Fruit fly (Drosophila melanogaster) whole organism, embryonic: ENCODE data around the gene snz.

Experiments
- Atf6 ChIP-seq: fragments of 200-800 bp; sonication (Bioruptor generic); IDR thresholded peaks from 2 replicates; pipeline ENCODE4 v1.3.6; 2022; ENCODE audit warnings: missing biosample characterization, missing genetic modification characterization
- B-H1 ChIP-seq: fragments of 200-800 bp; sonication (Bioruptor generic); IDR thresholded peaks from 3 replicates; pipeline ENCODE4 v1.3.6; 2022; ENCODE audit warnings: missing biosample characterization, missing genetic modification characterization
- Blimp-1 ChIP-seq: fragments of 200-800 bp; sonication (Bioruptor generic); optimal IDR thresholded peaks from 3 replicates; lab custom pipeline; 2018; ENCODE audit warnings: missing biosample characterization, missing genetic modification characterization, mild to moderate bottlenecking, moderate library complexity, missing genetic modification reagents
- CG10209 ChIP-seq: fragments of 200-800 bp; sonication (Bioruptor generic); optimal IDR thresholded peaks from 3 replicates; lab custom pipeline; 2017; ENCODE audit warnings: missing biosample characterization, mild to moderate bottlenecking, missing genetic modification characterization, missing genetic modification reagents
- CG12744 ChIP-seq: fragments of 200-800 bp; sonication (Bioruptor generic); optimal IDR thresholded peaks from 2 replicates; lab custom pipeline; 2016; ENCODE audit warnings: missing biosample characterization, missing genetic modification characterization
- CG13424 ChIP-seq: fragments of 200-800 bp; sonication (Bioruptor generic); optimal IDR thresholded peaks from 2 replicates; lab custom pipeline; 2019; ENCODE audit warnings: missing biosample characterization, mild to moderate bottlenecking, missing genetic modification characterization, moderate library complexity
- CG13624 ChIP-seq: fragments of 200-800 bp; sonication (Bioruptor generic); optimal IDR thresholded peaks from 2 replicates; lab custom pipeline; 2016; ENCODE audit warnings: missing biosample characterization, missing genetic modification characterization
- CG14667 ChIP-seq: fragments of 200-800 bp; sonication (Bioruptor generic); IDR thresholded peaks from 2 replicates; pipeline ENCODE4 v1.3.6; 2022; ENCODE audit warnings: missing biosample characterization, missing genetic modification characterization
- CG30020 ChIP-seq: fragments of 200-800 bp; optimal IDR thresholded peaks from 2 replicates; lab custom pipeline; 2019; ENCODE audit warnings: missing biosample characterization, mild to moderate bottlenecking, missing genetic modification characterization, moderate library complexity
- CG32532 ChIP-seq: fragments of 200-800 bp; sonication (Bioruptor generic); IDR thresholded peaks from 2 replicates; pipeline ENCODE4 v1.3.6; 2022; ENCODE audit warnings: missing biosample characterization, missing genetic modification characterization
- CG3281 ChIP-seq: fragments of 200-800 bp; sonication (Bioruptor generic); optimal IDR thresholded peaks from 3 replicates; lab custom pipeline; 2017; ENCODE audit warnings: missing biosample characterization, mild to moderate bottlenecking, missing genetic modification characterization
- CG3726 ChIP-seq: fragments of 200-800 bp; sonication (Bioruptor generic); IDR thresholded peaks from 3 replicates; pipeline ENCODE4, ENCODE4 v1.3.6; 2022; ENCODE audit warnings: missing biosample characterization, missing genetic modification characterization
- CG4328 ChIP-seq: fragments of 200-800 bp; sonication (Bioruptor generic); optimal IDR thresholded peaks from 3 replicates; lab custom pipeline; 2017; ENCODE audit warnings: missing biosample characterization, missing genetic modification reagents, missing genetic modification characterization
- CG4617 ChIP-seq: fragments of 200-800 bp; sonication (Bioruptor generic); optimal IDR thresholded peaks from 3 replicates; lab custom pipeline; 2016; ENCODE audit warnings: missing biosample characterization, missing genetic modification characterization, borderline replicate concordance
- CG6654 ChIP-seq: fragments of 200-800 bp; sonication (Bioruptor generic); optimal IDR thresholded peaks from 2 replicates; lab custom pipeline; 2017; ENCODE audit warnings: missing biosample characterization, mild to moderate bottlenecking, missing genetic modification characterization
- CG7745 ChIP-seq: fragments of 200-800 bp; sonication (Bioruptor generic); optimal IDR thresholded peaks from 2 replicates; lab custom pipeline; 2018; ENCODE audit warnings: missing biosample characterization, mild to moderate bottlenecking, missing genetic modification characterization, moderate library complexity
- Chrac-16 ChIP-seq: fragments of 200-800 bp; sonication (Bioruptor generic); optimal IDR thresholded peaks from 3 replicates; lab custom pipeline; 2016; ENCODE audit warnings: missing biosample characterization, missing genetic modification characterization
- CoRest ChIP-seq: fragments of 200-800 bp; sonication (Bioruptor generic); optimal IDR thresholded peaks from 3 replicates; lab custom pipeline; 2018; ENCODE audit warnings: missing biosample characterization, mild to moderate bottlenecking, missing genetic modification characterization, moderate library complexity
- Gsc ChIP-seq: fragments of 200-800 bp; sonication (Bioruptor generic); IDR thresholded peaks from 2 replicates; pipeline ENCODE4 v1.3.6; 2022; ENCODE audit warnings: missing biosample characterization, missing genetic modification characterization
- H15 ChIP-seq: fragments of 200-800 bp; sonication (Bioruptor generic); IDR thresholded peaks from 3 replicates; pipeline ENCODE4 v1.3.6; 2022; ENCODE audit warnings: missing biosample characterization, missing genetic modification characterization
- HLH4C ChIP-seq: fragments of 200-800 bp; sonication (Bioruptor generic); IDR thresholded peaks from 3 replicates; pipeline ENCODE4 v1.3.6; 2022; ENCODE audit warnings: missing biosample characterization, missing genetic modification characterization; ENCODE audit not compliant: partially characterized antibody
- Med ChIP-seq: fragments of 200-800 bp; sonication (Bioruptor generic); peaks from one replicate; lab custom pipeline; 2016; ENCODE audit warnings: missing biosample characterization, missing genetic modification characterization, mild to moderate bottlenecking, inconsistent platforms, moderate library complexity
- Meics ChIP-seq: fragments of 200-800 bp; sonication (Bioruptor generic); optimal IDR thresholded peaks from 2 replicates; lab custom pipeline; 2017; ENCODE audit warnings: missing biosample characterization, mild to moderate bottlenecking, missing genetic modification characterization
- NC2β ChIP-seq: fragments of 200-800 bp; sonication (Bioruptor generic); optimal IDR thresholded peaks from 2 replicates; lab custom pipeline; 2016; ENCODE audit warnings: missing biosample characterization, missing genetic modification characterization
- NFAT ChIP-seq: fragments of 200-800 bp; sonication (Bioruptor generic); IDR thresholded peaks from 2 replicates; pipeline ENCODE4 v1.3.6; 2022; ENCODE audit warnings: missing biosample characterization, missing genetic modification characterization
- Rfx ChIP-seq: fragments of 200-800 bp; sonication (Bioruptor generic); IDR thresholded peaks from 2 replicates; pipeline ENCODE4 v1.3.6; 2022; ENCODE audit warnings: missing biosample characterization, missing genetic modification characterization
- Sin3A ChIP-seq: fragments of >200 bp; optimal IDR thresholded peaks from 2 replicates; lab custom pipeline; 2018
- ap ChIP-seq: fragments of 200-800 bp; sonication (Bioruptor generic); IDR thresholded peaks from 2 replicates; pipeline ENCODE4 v1.3.6; 2022; ENCODE audit warnings: missing biosample characterization, missing genetic modification characterization
- ato ChIP-seq: fragments of 200-800 bp; sonication (Bioruptor generic); IDR thresholded peaks from 2 replicates; pipeline ENCODE4 v1.3.6; 2022; ENCODE audit warnings: missing biosample characterization, missing genetic modification characterization; ENCODE audit not compliant: partially characterized antibody
- az2 ChIP-seq: fragments of 200-800 bp; sonication (Bioruptor generic); optimal IDR thresholded peaks from 3 replicates; lab custom pipeline; 2016; ENCODE audit warnings: missing biosample characterization, missing genetic modification characterization
- bbx ChIP-seq: fragments of 200-800 bp; sonication (Bioruptor generic); IDR thresholded peaks from 2 replicates; pipeline ENCODE4 v1.3.6; 2022; ENCODE audit warnings: missing biosample characterization, missing genetic modification characterization; ENCODE audit not compliant: partially characterized antibody
- cad ChIP-seq: fragments of >200 bp; optimal IDR thresholded peaks from 2 replicates; lab custom pipeline; 2017; ENCODE audit warnings: missing biosample characterization, missing genetic modification characterization
- chn ChIP-seq: fragments of 200-800 bp; sonication (Bioruptor generic); optimal IDR thresholded peaks from 2 replicates; lab custom pipeline; 2016; ENCODE audit warnings: missing biosample characterization, missing genetic modification characterization
- dpn ChIP-seq, 2 experiments: fragments of 200-800 bp; sonication (Bioruptor generic); optimal IDR thresholded peaks; 3 replicates each; lab custom pipeline; 2016; ENCODE audit warnings: missing biosample characterization in 2 of 2, missing genetic modification characterization in 2 of 2
- gcm ChIP-seq: fragments of 200-800 bp; sonication (Bioruptor generic); optimal IDR thresholded peaks from 2 replicates; lab custom pipeline; 2019; ENCODE audit warnings: missing biosample characterization, mild to moderate bottlenecking, missing genetic modification characterization, moderate library complexity
- ham ChIP-seq: fragments of 200-800 bp; sonication (Bioruptor generic); IDR thresholded peaks from 2 replicates; pipeline ENCODE4 v1.3.6; 2022; ENCODE audit warnings: missing biosample characterization, missing genetic modification characterization
- her ChIP-seq: fragments of 200-800 bp; sonication (Bioruptor generic); optimal IDR thresholded peaks from 2 replicates; lab custom pipeline; 2016; ENCODE audit warnings: missing biosample characterization, missing genetic modification characterization
- kay ChIP-seq: fragments of 200-800 bp; sonication (Bioruptor generic); optimal IDR thresholded peaks from 2 replicates; lab custom pipeline; 2016; ENCODE audit warnings: missing biosample characterization, missing genetic modification characterization
- ken ChIP-seq: fragments of 200-800 bp; sonication (Bioruptor generic); IDR thresholded peaks from 3 replicates; pipeline ENCODE4 v1.3.6; 2022; ENCODE audit warnings: missing biosample characterization, missing genetic modification characterization
- lab ChIP-seq: fragments of 200-800 bp; sonication (Bioruptor generic); optimal IDR thresholded peaks from 3 replicates; lab custom pipeline; 2017; ENCODE audit warnings: missing biosample characterization, missing genetic modification characterization, mild to moderate bottlenecking, moderate library complexity, missing genetic modification reagents
- pros ChIP-seq: fragments of 200-800 bp; sonication (Bioruptor generic); optimal IDR thresholded peaks from 3 replicates; lab custom pipeline; 2019; ENCODE audit warnings: missing biosample characterization, mild to moderate bottlenecking, missing genetic modification characterization, moderate library complexity
- ro ChIP-seq: fragments of 200-800 bp; sonication (Bioruptor generic); IDR thresholded peaks from 2 replicates; pipeline ENCODE4 v1.3.6; 2022; ENCODE audit warnings: missing biosample characterization, missing genetic modification characterization
- sd ChIP-seq: fragments of 200-800 bp; sonication (Bioruptor generic); optimal IDR thresholded peaks from 3 replicates; lab custom pipeline; 2018; ENCODE audit warnings: missing biosample characterization, mild to moderate bottlenecking, missing genetic modification characterization, moderate library complexity
- trem ChIP-seq: fragments of 200-800 bp; optimal IDR thresholded peaks from 3 replicates; lab custom pipeline; 2019; ENCODE audit warnings: missing biosample characterization, mild to moderate bottlenecking, missing genetic modification characterization, moderate library complexity
- unc-4 ChIP-seq: fragments of 200-800 bp; sonication (Bioruptor generic); IDR thresholded peaks from 2 replicates; pipeline ENCODE4 v1.3.6; 2022; ENCODE audit warnings: missing biosample characterization, missing genetic modification characterization; ENCODE audit not compliant: partially characterized antibody
- vfl ChIP-seq: fragments of 200-800 bp; sonication (Bioruptor generic); optimal IDR thresholded peaks from 2 replicates; lab custom pipeline; 2016; ENCODE audit warnings: missing biosample characterization, missing genetic modification characterization
- vnd ChIP-seq: fragments of 200-800 bp; sonication (Bioruptor generic); IDR thresholded peaks from 3 replicates; pipeline ENCODE4 v1.3.6; 2022; ENCODE audit warnings: missing biosample characterization, missing genetic modification characterization; ENCODE audit not compliant: partially characterized antibody
- vvl ChIP-seq: fragments of 200-800 bp; sonication (Bioruptor generic); IDR thresholded peaks from 2 replicates; pipeline ENCODE4 v1.3.6; 2022; ENCODE audit warnings: missing biosample characterization, missing genetic modification characterization
- zen2 ChIP-seq: fragments of 200-800 bp; sonication (Bioruptor generic); IDR thresholded peaks from 3 replicates; pipeline ENCODE4 v1.3.6; 2022; ENCODE audit warnings: missing biosample characterization, missing genetic modification characterization; ENCODE audit not compliant: partially characterized antibody

Gene snz

dm6 chrX:7933210-7933915 is 21.5 kb downstream of the snz start, which contains the start of the genes Dhdds and RpS14a (continued):
- TF ChIP-seq CG14667 (GFP tag; lab: Robert Waterston, UW) (no peak), sd (tag; lab: Kevin White, UChicago) (peak; percentile 9), pros (GFP tag; lab: Kevin White, UChicago) (no peak), HLH4C (GFP tag; lab: Robert Waterston, UW) (peak; percentile 49; the same call in 2 of the 3 replicates), Meics (GFP tag; lab: Kevin White, UChicago) (peak; percentile 80), kay (GFP tag; lab: Kevin White, UChicago) (no peak), bbx (GFP tag; lab: Robert Waterston, UW) (peak; percentile 58), her (GFP tag; lab: Kevin White, UChicago) (peak; percentile 12), NC2β (GFP tag; lab: Kevin White, UChicago) (peak; percentile 88), Med (peak; percentile 90), dpn (GFP tag; optimal IDR thresholded peaks at IDR 0.05; lab: Kevin White, UChicago) (peak; percentile 33 to 59), zen2 (GFP tag; lab: Robert Waterston, UW) (peak; percentile 72; the same call in 2 of the 3 replicates), CG7745 (tag; lab: Kevin White, UChicago) (no peak), CG13424 (tag; lab: Kevin White, UChicago) (peak; percentile 15), az2 (GFP tag; lab: Kevin White, UChicago) (peak; percentile 17), cad (GFP tag; lab: Kevin White, UChicago) (no peak), H15 (GFP tag; lab: Robert Waterston, UW) (0 out of 3 replicates have a peak, but pooled peaks have one; percentile 54), CG10209 (peak; percentile 70), chn (GFP tag; lab: Kevin White, UChicago) (no peak), vfl (GFP tag; lab: Kevin White, UChicago) (peak; percentile 18), ro (GFP tag; lab: Robert Waterston, UW) (no peak), NFAT (GFP tag; lab: Robert Waterston, UW) (peak; percentile 33; the same call in 1 of the 2 replicates), ken (peak; percentile 4; the same call in 1 of the 3 replicates), lab (GFP tag; lab: Kevin White, UChicago) (peak; percentile 80), trem (tag; lab: Kevin White, UChicago) (peak; percentile 74), CG6654 (GFP tag; lab: Kevin White, UChicago) (peak; percentile 8), vvl (GFP tag; lab: Robert Waterston, UW) (peak; percentile 17; the same call in 1 of the 2 replicates), Sin3A (lab: Kevin White, UChicago) (peak; percentile 100), CG13624 (GFP tag; lab: Kevin White, UChicago) (peak; percentile 50), CG32532 (peak; percentile 60; the same call in 1 of the 2 replicates), CG4617 (peak; percentile 6), CG12744 (no peak), CG3726 (no peak), Chrac-16 (peak; percentile 10), ato (GFP tag; lab: Robert Waterston, UW) (peak; percentile 34; the same call in 1 of the 2 replicates), Gsc (GFP tag; lab: Robert Waterston, UW) (no peak), unc-4 (peak; percentile 71), CG30020 (tag; lab: Kevin White, UChicago) (peak; percentile 50), ap (GFP tag; lab: Robert Waterston, UW) (no peak), CG4328 (GFP tag; lab: Kevin White, UChicago) (peak; percentile 74), vnd (GFP tag; lab: Robert Waterston, UW) (peak; percentile 75), Atf6 (GFP tag; lab: Robert Waterston, UW) (no peak), Blimp-1 (GFP tag; lab: Kevin White, UChicago) (no peak), ham (GFP tag; lab: Robert Waterston, UW) (no peak), B-H1 (GFP tag; lab: Robert Waterston, UW) (no peak; the same call in 2 of the 3 replicates), CG3281 (peak; percentile 62), gcm (GFP tag; lab: Kevin White, UChicago) (peak; percentile 36), CoRest (tag; lab: Kevin White, UChicago) (peak; percentile 47), Rfx (peak; percentile 53)
